Fruit fly (Drosophila melanogaster): ENCODE measurements around the gene Pka-C3.

dm6 chr3L:15952909-15953308 is 1.7 kb downstream of the Pka-C3 start:
- no peak for TF ChIP-seq Dll (optimal IDR thresholded peaks at IDR 0.05)
- no peak for TF ChIP-seq usp (GFP tag; optimal IDR thresholded peaks at IDR 0.05)
- no peak for TF ChIP-seq CG8478 (optimal IDR thresholded peaks at IDR 0.05)
- no peak for TF ChIP-seq psq (optimal IDR thresholded peaks at IDR 0.05)
- TF ChIP-seq pan (optimal IDR thresholded peaks at IDR 0.05), result no peak
